Fruit fly (Drosophila melanogaster): Measurements from ENCODE around the gene CG11854.

CG11854 gene

DNA sequence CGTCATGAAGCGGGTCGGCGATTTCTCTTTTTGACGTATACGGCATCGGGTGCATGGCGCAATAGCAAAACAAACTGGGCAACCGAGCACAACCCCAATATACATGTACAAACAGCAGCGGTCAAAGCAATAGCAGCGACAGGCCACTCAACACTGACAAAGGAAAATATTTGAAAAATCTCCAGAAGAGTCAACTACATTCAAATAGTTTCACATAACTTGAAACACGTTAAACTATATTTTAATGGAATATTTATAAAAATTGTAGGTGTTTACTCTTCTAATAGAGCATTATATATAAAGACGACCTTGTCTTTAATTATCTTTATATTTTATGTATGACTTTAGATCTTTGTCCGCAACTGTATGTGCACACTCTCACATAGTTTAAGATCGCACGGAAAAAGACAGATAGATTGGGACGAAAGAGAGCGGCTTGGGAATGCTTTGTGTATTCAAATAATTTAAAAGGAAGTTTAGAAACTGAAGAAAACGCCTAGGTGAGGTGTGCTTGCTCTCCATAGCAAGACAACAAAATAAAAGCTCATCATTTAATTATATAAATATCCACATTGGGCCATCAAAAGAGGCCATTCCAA, 34.3 kb upstream of the CG11854 start (continued):
- TF ChIP-seq CG10979 (tag; optimal IDR thresholded peaks at IDR 0.05), result peak; percentile 80
- peak; percentile 16 for TF ChIP-seq CG7987 (GFP tag; optimal IDR thresholded peaks at IDR 0.05)
- no peak for TF ChIP-seq Dp (GFP tag; optimal IDR thresholded peaks at IDR 0.05)
- peak; percentile 66 for TF ChIP-seq Rfx (GFP tag; IDR thresholded peaks at IDR 0.05)
- TF ChIP-seq CG4424 (GFP tag; optimal IDR thresholded peaks at IDR 0.05), result peak; percentile 67
- peak; percentile 34 for TF ChIP-seq CrebB (tag; optimal IDR thresholded peaks at IDR 0.05)
- peak; percentile 74 for TF ChIP-seq CG14710 (tag; optimal IDR thresholded peaks at IDR 0.05)
- TF ChIP-seq pros (GFP tag; optimal IDR thresholded peaks at IDR 0.05), result peak; percentile 31
- peak; percentile 33 for TF ChIP-seq zfh2 (GFP tag; optimal IDR thresholded peaks at IDR 0.05)
- TF ChIP-seq pnt (GFP tag; optimal IDR thresholded peaks at IDR 0.05), result peak; percentile 23
- TF ChIP-seq CG4404 (GFP tag; IDR thresholded peaks at IDR 0.05), result peak; percentile 59
- peak; percentile 71 for TF ChIP-seq Ptx1 (GFP tag; IDR thresholded peaks at IDR 0.05)
- no peak for TF ChIP-seq gfzf (GFP tag; optimal IDR thresholded peaks at IDR 0.05)
- TF ChIP-seq CG5245 (GFP tag; optimal IDR thresholded peaks at IDR 0.05), result peak; percentile 29
- TF ChIP-seq emc (GFP tag; optimal IDR thresholded peaks at IDR 0.05), result no peak
- TF ChIP-seq CG2678 (tag; optimal IDR thresholded peaks at IDR 0.05), result peak; percentile 84
- no peak for TF ChIP-seq sima (GFP tag; optimal IDR thresholded peaks at IDR 0.05)
- TF ChIP-seq caup (GFP tag; optimal IDR thresholded peaks at IDR 0.05; ENCODE audit: severe bottlenecking), result peak; percentile 64
- TF ChIP-seq CG10321 (GFP tag; IDR thresholded peaks at IDR 0.05), result no peak
- TF ChIP-seq CG42726 (GFP tag; IDR thresholded peaks at IDR 0.05; ENCODE audit: partially characterized antibody), result no peak
- TF ChIP-seq pb (GFP tag; optimal IDR thresholded peaks at IDR 0.05), result no peak
- no peak for TF ChIP-seq CG17186 (GFP tag; optimal IDR thresholded peaks at IDR 0.05)
- peak; percentile 73 for TF ChIP-seq run (tag; optimal IDR thresholded peaks at IDR 0.05)
- peak; percentile 63; the same call in 1 of the 3 replicates for TF ChIP-seq Mrtf (GFP tag; IDR thresholded peaks at IDR 0.05)
- TF ChIP-seq CG30403 (GFP tag; optimal IDR thresholded peaks at IDR 0.05), result peak; percentile 78
- TF ChIP-seq CG7786 (GFP tag; optimal IDR thresholded peaks at IDR 0.05), result peak; percentile 41
- no peak for TF ChIP-seq Kr (GFP tag; optimal IDR thresholded peaks at IDR 0.05)
- TF ChIP-seq Xbp1 (GFP tag; optimal IDR thresholded peaks at IDR 0.05), result peak; percentile 71
- no peak for TF ChIP-seq repo (GFP tag; optimal IDR thresholded peaks at IDR 0.05)
- TF ChIP-seq CG4617 (GFP tag; optimal IDR thresholded peaks at IDR 0.05; ENCODE audit: borderline replicate concordance), result peak; percentile 12
- peak; percentile 23; the same call in 1 of the 2 replicates for TF ChIP-seq ssp (GFP tag; IDR thresholded peaks at IDR 0.05)
- no peak for TF ChIP-seq prd (optimal IDR thresholded peaks at IDR 0.05)
- peak; percentile 79 for TF ChIP-seq prd (GFP tag; IDR thresholded peaks at IDR 0.05)
- no peak for TF ChIP-seq her (GFP tag; optimal IDR thresholded peaks at IDR 0.05)
- TF ChIP-seq lola (GFP tag; optimal IDR thresholded peaks at IDR 0.05), result peak in 1 of 3 experiments; percentile 80
- peak; percentile 35; the same call in 1 of the 4 replicates for TF ChIP-seq Gug (GFP tag; IDR thresholded peaks at IDR 0.05)
- TF ChIP-seq tin (GFP tag; optimal IDR thresholded peaks at IDR 0.05), result peak; percentile 65
- peak; percentile 26 for TF ChIP-seq CG8290 (GFP tag; optimal IDR thresholded peaks at IDR 0.05)
- peak in 1 of 2 experiments; percentile 39 for TF ChIP-seq CG8290 (tag; optimal IDR thresholded peaks at IDR 0.05)
- TF ChIP-seq CG12942 (GFP tag; optimal IDR thresholded peaks at IDR 0.05), result peak; percentile 53
- peak; percentile 7 for TF ChIP-seq CG18011 (GFP tag; optimal IDR thresholded peaks at IDR 0.05)
- TF ChIP-seq ems (GFP tag; optimal IDR thresholded peaks at IDR 0.05), result peak; percentile 43
- peak; percentile 61 for TF ChIP-seq Six4 (GFP tag; optimal IDR thresholded peaks at IDR 0.05)
- no peak for TF ChIP-seq tll (GFP tag; optimal IDR thresholded peaks at IDR 0.05)
- TF ChIP-seq sens-2 (GFP tag; IDR thresholded peaks at IDR 0.05), result peak; percentile 32; the same call in 1 of the 2 replicates
- TF ChIP-seq so (GFP tag; IDR thresholded peaks at IDR 0.05), result peak; percentile 76; the same call in 1 of the 3 replicates
- TF ChIP-seq en (GFP tag; optimal IDR thresholded peaks at IDR 0.05), result no peak
- TF ChIP-seq CG6854 (GFP tag; optimal IDR thresholded peaks at IDR 0.05), result peak; percentile 45
- no peak for TF ChIP-seq CG14860 (GFP tag; IDR thresholded peaks at IDR 0.05; ENCODE audit: partially characterized antibody)
- no peak for TF ChIP-seq Sin3A (optimal IDR thresholded peaks at IDR 0.05)
